Worm (Caenorhabditis elegans) whole organism, young adult: ENCODE data around the gene daf-31.
A peak's percentile ranks its signal among the peaks of the same experiment; 100 is the strongest.

ENCODE experiments used
- F37B4.10 ChIP-seq: fragments of 200-800 bp; sonication (Bioruptor generic); IDR thresholded peaks from 2 replicates; pipeline ENCODE4 v1.3.6; 2022; ENCODE audit warnings: missing genetic modification characterization, missing compliant biosample characterization
- K11D2.4 ChIP-seq: fragments of 200-800 bp; sonication (Bioruptor generic); IDR thresholded peaks from 2 replicates; pipeline ENCODE4 v1.3.6; 2022; ENCODE audit warnings: missing genetic modification reagents, missing genetic modification characterization, missing compliant biosample characterization
- K12H6.12 ChIP-seq: fragments of 200-800 bp; sonication (Bioruptor generic); optimal IDR thresholded peaks from 2 replicates; lab custom pipeline; 2018; ENCODE audit warnings: mild to moderate bottlenecking, missing genetic modification characterization, missing compliant biosample characterization
- T26A5.8 ChIP-seq: sonication (generic microtip); optimal IDR thresholded peaks from 2 replicates; lab custom pipeline; 2016; ENCODE audit warnings: missing genetic modification characterization, missing compliant biosample characterization
- Y56A3A.18 ChIP-seq: fragments of 200-800 bp; sonication (Bioruptor generic); IDR thresholded peaks from 2 replicates; pipeline ENCODE4 v1.3.6; 2022; ENCODE audit warnings: missing genetic modification reagents, missing genetic modification characterization, missing compliant biosample characterization
- atf-7 ChIP-seq: sonication (generic microtip); optimal IDR thresholded peaks from 2 replicates; lab custom pipeline; 2017; ENCODE audit warnings: mild to moderate bottlenecking, missing genetic modification characterization, missing compliant biosample characterization
- athp-1 ChIP-seq: sonication (generic microtip); optimal IDR thresholded peaks from 2 replicates; lab custom pipeline; 2017; ENCODE audit warnings: mild to moderate bottlenecking, missing genetic modification characterization, missing compliant biosample characterization
- attf-3 ChIP-seq: fragments of 200-800 bp; sonication (Bioruptor generic); conservative IDR thresholded peaks from 2 replicates; pipeline ENCODE4 v1.3.6; 2022; ENCODE audit warnings: missing genetic modification reagents, missing genetic modification characterization, missing compliant biosample characterization
- attf-6 ChIP-seq: fragments of 200-800 bp; sonication (Bioruptor generic); IDR thresholded peaks from 2 replicates; pipeline ENCODE4 v1.3.6; 2022; ENCODE audit warnings: missing genetic modification reagents, missing genetic modification characterization, missing compliant biosample characterization
- bed-2 ChIP-seq: fragments of 200-800 bp; sonication (Bioruptor generic); IDR thresholded peaks from 2 replicates; pipeline ENCODE4 v1.3.6; 2022; ENCODE audit warnings: missing genetic modification reagents, missing genetic modification characterization, missing compliant biosample characterization
- ceh-58 ChIP-seq: fragments of 200-800 bp; sonication (Bioruptor generic); IDR thresholded peaks from 2 replicates; pipeline ENCODE4 v1.3.6; 2022; ENCODE audit warnings: missing genetic modification characterization, missing compliant biosample characterization
- ceh-79 ChIP-seq: sonication (generic microtip); optimal IDR thresholded peaks from 2 replicates; lab custom pipeline; 2017; ENCODE audit warnings: mild to moderate bottlenecking, missing genetic modification characterization, missing compliant biosample characterization
- chd-7 ChIP-seq: sonication (generic microtip); optimal IDR thresholded peaks from 2 replicates; lab custom pipeline; 2016; ENCODE audit warnings: mild to moderate bottlenecking, missing genetic modification characterization, moderate library complexity, missing compliant biosample characterization
- dox-1 ChIP-seq: fragments of 200-800 bp; sonication (Bioruptor generic); IDR thresholded peaks from 2 replicates; pipeline ENCODE4 v1.3.6; 2022; ENCODE audit warnings: missing genetic modification reagents, missing genetic modification characterization, missing compliant biosample characterization
- dpl-1 ChIP-seq: fragments of 150-350 bp; optimal IDR thresholded peaks from 2 replicates; lab custom pipeline; 2014; ENCODE audit warnings: missing biosample characterization, missing genetic modification reagents, missing genetic modification characterization
- efl-1 ChIP-seq: fragments of 150-350 bp; optimal IDR thresholded peaks from 2 replicates; lab custom pipeline; 2014; ENCODE audit warnings: missing biosample characterization, missing genetic modification reagents, missing genetic modification characterization
- egl-44 ChIP-seq: fragments of 200-800 bp; sonication (Bioruptor generic); IDR thresholded peaks from 2 replicates; pipeline ENCODE4 v1.3.6; 2022; ENCODE audit warnings: missing genetic modification reagents, missing genetic modification characterization, missing compliant biosample characterization
- ekl-4 ChIP-seq: fragments of 200-800 bp; sonication (Bioruptor generic); IDR thresholded peaks from 2 replicates; pipeline ENCODE4 v1.3.6; 2022; ENCODE audit warnings: missing genetic modification reagents, missing genetic modification characterization, missing compliant biosample characterization
- hlh-26 ChIP-seq: fragments of 200-800 bp; sonication (Bioruptor generic); conservative IDR thresholded peaks from 2 replicates; pipeline ENCODE4 v1.3.6; 2022; ENCODE audit warnings: missing genetic modification reagents, missing genetic modification characterization, missing compliant biosample characterization
- hmg-1.2 ChIP-seq: fragments of 200-800 bp; sonication (Bioruptor generic); IDR thresholded peaks from 2 replicates; pipeline ENCODE4 v1.3.6; 2022; ENCODE audit warnings: missing genetic modification reagents, missing genetic modification characterization, missing compliant biosample characterization
- let-526 ChIP-seq: fragments of 200-800 bp; sonication (Bioruptor generic); IDR thresholded peaks from 2 replicates; pipeline ENCODE4 v1.3.6; 2022; ENCODE audit warnings: missing genetic modification reagents, missing genetic modification characterization, missing compliant biosample characterization
- lin-26 ChIP-seq: fragments of 200-800 bp; sonication (Bioruptor generic); IDR thresholded peaks from 2 replicates; pipeline ENCODE4 v1.3.6; 2022; ENCODE audit warnings: missing genetic modification reagents, missing genetic modification characterization, missing compliant biosample characterization
- lin-40 ChIP-seq: sonication (generic microtip); optimal IDR thresholded peaks from 2 replicates; lab custom pipeline; 2016; ENCODE audit warnings: missing genetic modification characterization, mild to moderate bottlenecking, missing compliant biosample characterization, missing genotype, missing genetic modification reagents
- lsl-1 ChIP-seq: fragments of 200-800 bp; sonication (Bioruptor generic); optimal IDR thresholded peaks from 2 replicates; lab custom pipeline; 2018; ENCODE audit warnings: mild to moderate bottlenecking, missing genetic modification characterization, moderate library complexity, missing compliant biosample characterization
- lsy-27 ChIP-seq: sonication (generic microtip); optimal IDR thresholded peaks from 2 replicates; lab custom pipeline; 2017; ENCODE audit warnings: missing genetic modification characterization, mild to moderate bottlenecking, missing compliant biosample characterization, antibody characterized with exemption, missing genotype, borderline replicate concordance; ENCODE audit not compliant: insufficient read depth
- mcd-1 ChIP-seq: fragments of 200-800 bp; sonication (Bioruptor generic); IDR thresholded peaks from 2 replicates; pipeline ENCODE4 v1.3.6; 2022; ENCODE audit warnings: missing genetic modification reagents, missing genetic modification characterization, missing compliant biosample characterization
- mes-4 ChIP-seq: sonication (generic microtip); optimal IDR thresholded peaks from 2 replicates; lab custom pipeline; 2016; ENCODE audit warnings: missing genotype, missing genetic modification characterization, missing compliant biosample characterization
- nfya-1 ChIP-seq: sonication (generic microtip); optimal IDR thresholded peaks from 2 replicates; lab custom pipeline; 2017; ENCODE audit warnings: antibody characterized with exemption, missing compliant biosample characterization, missing genetic modification characterization, borderline replicate concordance; ENCODE audit not compliant: insufficient read depth
- nfya-2 ChIP-seq: fragments of 200-800 bp; sonication (Bioruptor generic); IDR thresholded peaks from 2 replicates; pipeline ENCODE4 v1.3.6; 2022; ENCODE audit warnings: missing genetic modification reagents, missing genetic modification characterization, missing compliant biosample characterization
- nhr-179 ChIP-seq: sonication (generic microtip); optimal IDR thresholded peaks from 2 replicates; lab custom pipeline; 2016; ENCODE audit warnings: mild to moderate bottlenecking, missing genetic modification characterization, missing compliant biosample characterization
- pbrm-1 ChIP-seq: fragments of 200-800 bp; sonication (Bioruptor generic); IDR thresholded peaks from 2 replicates; pipeline ENCODE4 v1.3.6; 2022; ENCODE audit warnings: missing genetic modification reagents, missing genetic modification characterization, missing compliant biosample characterization
- rpc-1 ChIP-seq, 2 experiments: fragments of 150-350 bp in 1 of 2; sonication (generic microtip) in 1 of 2; optimal IDR thresholded peaks; 2 replicates each; lab custom pipeline; 2014 to 2018; ENCODE audit warnings: missing biosample characterization in 1 of 2, missing genetic modification characterization in 1 of 2, missing genetic modification reagents in 1 of 2, missing genotype in 1 of 2
- snpc-3.4 ChIP-seq: sonication (generic microtip); optimal IDR thresholded peaks from 2 replicates; lab custom pipeline; 2017; ENCODE audit warnings: missing genetic modification characterization, mild to moderate bottlenecking, missing compliant biosample characterization, antibody characterized with exemption, moderate library complexity, missing genotype, missing genetic modification reagents
- ztf-22 ChIP-seq: fragments of 200-800 bp; sonication (Bioruptor generic); optimal IDR thresholded peaks from 2 replicates; lab custom pipeline; 2018; ENCODE audit warnings: mild to moderate bottlenecking, missing genetic modification characterization, moderate library complexity, missing compliant biosample characterization
- ztf-25 ChIP-seq: fragments of 200-800 bp; sonication (Bioruptor generic); IDR thresholded peaks from 2 replicates; pipeline ENCODE4 v1.3.6; 2022; ENCODE audit warnings: missing genetic modification reagents, missing genetic modification characterization, missing compliant biosample characterization
- ztf-26 ChIP-seq: sonication (generic microtip); optimal IDR thresholded peaks from 2 replicates; lab custom pipeline; 2017; ENCODE audit warnings: missing genetic modification characterization, missing compliant biosample characterization
- ztf-28 ChIP-seq: fragments of 200-800 bp; sonication (Bioruptor generic); IDR thresholded peaks from 2 replicates; pipeline ENCODE4 v1.3.6; 2022; ENCODE audit warnings: missing genetic modification reagents, missing genetic modification characterization, missing compliant biosample characterization

The daf-31 gene

ce11 chrIV:8301925-8302324, 11.9 kb downstream of the daf-31 start:
- TF ChIP-seq athp-1 (tag; lab: Kevin White, UChicago) (no peak), hlh-26 (GFP tag; lab: Robert Waterston, UW) (no peak), dox-1 (no peak; the same call in 1 of the 2 replicates), ekl-4 (GFP tag; lab: Robert Waterston, UW) (peak; percentile 65), lin-40 (tag; lab: Kevin White, UChicago) (peak; percentile 13), lin-26 (GFP tag; lab: Robert Waterston, UW) (0 out of 2 replicates have a peak, but pooled peaks have one; percentile 21), lsy-27 (no peak), ztf-26 (peak; percentile 37), efl-1 (GFP tag; lab: Kevin White, UChicago) (no peak), nfya-2 (GFP tag; lab: Robert Waterston, UW) (no peak), ceh-58 (GFP tag; lab: Robert Waterston, UW) (no peak), dpl-1 (GFP tag; lab: Kevin White, UChicago) (no peak), atf-7 (tag; lab: Kevin White, UChicago) (no peak), hmg-1.2 (GFP tag; lab: Robert Waterston, UW) (peak; percentile 31; the same call in 1 of the 2 replicates), lsl-1 (no peak), K12H6.12 (tag; lab: Kevin White, UChicago) (no peak), ztf-22 (no peak), K11D2.4 (GFP tag; lab: Robert Waterston, UW) (no peak)
- TF ChIP-seq, all 124 proteins: peak for 5

- TF ChIP-seq nhr-179 (tag; lab: Kevin White, UChicago) (no peak), snpc-3.4 (no peak), nfya-1 (tag; lab: Kevin White, UChicago) (no peak), lin-26 (GFP tag; lab: Robert Waterston, UW) (no peak), let-526 (no peak), egl-44 (GFP tag; lab: Robert Waterston, UW) (no peak), mes-4 (no peak), rpc-1 (optimal IDR thresholded peaks at IDR 0.05; lab: Kevin White, UChicago) (no peak), rpc-1 (tag; optimal IDR thresholded peaks at IDR 0.05; lab: Kevin White, UChicago) (no peak), ztf-22 (no peak), ztf-28 (GFP tag; lab: Robert Waterston, UW) (no peak), T26A5.8 (tag; lab: Kevin White, UChicago) (no peak), bed-2 (GFP tag; lab: Robert Waterston, UW) (no peak)
Observed at ce11 chrIV:8302648-8303161, 12.6 kb downstream of the daf-31 start.

- no peak for TF ChIP-seq ztf-25 (GFP tag; lab: Robert Waterston, UW)
- no peak for TF ChIP-seq attf-3 (GFP tag; lab: Robert Waterston, UW)
- TF ChIP-seq pbrm-1: no peak
- TF ChIP-seq mcd-1 (GFP tag; lab: Robert Waterston, UW): no peak
- TF ChIP-seq chd-7: no peak
- no peak for TF ChIP-seq Y56A3A.18
- TF ChIP-seq attf-6: no peak
- TF ChIP-seq ceh-79 (tag; lab: Kevin White, UChicago): no peak
- no peak for TF ChIP-seq F37B4.10 (GFP tag; lab: Robert Waterston, UW)
Observed at ce11 chrIV:8303668-8304067, 13.6 kb downstream of the daf-31 start, which contains the start of gene vha-5. TSS of gene vha-5 (plus strand) at chrIV:8303968.
